Worm (Caenorhabditis elegans): Measurements from ENCODE around the gene gphr-1.

The gphr-1 gene

DNA sequence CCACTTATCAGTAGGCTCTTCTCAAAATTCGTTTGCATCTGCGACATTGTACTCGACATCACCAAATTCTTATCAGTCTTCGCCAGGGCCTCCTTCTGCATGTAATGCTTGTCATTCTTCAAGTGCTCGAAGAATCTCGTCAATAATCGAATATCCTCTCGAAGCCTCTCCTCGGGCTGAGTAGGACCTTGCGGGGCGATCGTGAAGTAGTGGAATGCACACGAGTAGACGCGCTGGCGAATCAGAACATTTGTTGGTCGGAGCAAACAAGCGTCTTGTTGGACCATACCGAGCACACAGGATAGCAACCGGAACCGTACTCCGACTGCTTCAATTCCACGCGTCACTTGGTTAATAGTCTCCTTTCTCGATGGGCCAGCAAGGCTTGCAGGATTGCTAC, 41.6 kb downstream of the gphr-1 start:
- no peak for TF ChIP-seq flt-1 (GFP tag; IDR thresholded peaks at IDR 0.05)
- no peak for TF ChIP-seq ref-1 (GFP tag; conservative IDR thresholded peaks at IDR 0.05)
- no peak for TF ChIP-seq tab-1 (GFP tag; IDR thresholded peaks at IDR 0.05)
- TF ChIP-seq cog-1 (tag; optimal IDR thresholded peaks at IDR 0.05): no peak
- no peak for TF ChIP-seq T22C8.4 (GFP tag; IDR thresholded peaks at IDR 0.05)
- TF ChIP-seq ztf-29 (GFP tag; IDR thresholded peaks at IDR 0.05): no peak
- no peak for TF ChIP-seq klf-2 (GFP tag; conservative IDR thresholded peaks at IDR 0.05)
- no peak for TF ChIP-seq ztf-23 (GFP tag; IDR thresholded peaks at IDR 0.05)
- TF ChIP-seq med-1 (GFP tag; optimal IDR thresholded peaks at IDR 0.05; ENCODE audit: insufficient read depth): no peak

DNA sequence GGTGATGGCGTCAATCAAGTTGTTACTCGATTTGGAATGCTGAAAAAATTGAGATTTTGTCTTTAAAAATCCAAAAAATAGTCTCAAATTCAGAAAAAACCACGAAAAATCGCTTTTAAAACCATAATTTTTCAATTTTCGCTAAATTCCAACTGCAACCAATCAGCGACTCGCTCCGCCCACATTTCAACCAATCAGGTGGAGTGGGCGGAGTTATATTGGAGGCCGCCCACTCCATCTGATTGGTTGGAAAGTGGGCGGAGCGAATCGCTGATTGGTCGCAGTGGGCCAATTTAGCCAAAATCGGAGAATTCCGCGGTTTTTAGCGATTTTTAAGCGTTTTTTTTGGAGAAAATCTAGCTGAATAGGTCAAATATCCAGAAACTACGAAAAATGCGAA, 51.0 kb downstream of the gphr-1 start:
- TF ChIP-seq cog-1 (tag; optimal IDR thresholded peaks at IDR 0.05) (no peak), flt-1 (GFP tag; IDR thresholded peaks at IDR 0.05) (no peak), ref-1 (GFP tag; conservative IDR thresholded peaks at IDR 0.05) (no peak), ztf-23 (GFP tag; IDR thresholded peaks at IDR 0.05) (no peak), med-1 (GFP tag; optimal IDR thresholded peaks at IDR 0.05; ENCODE audit: insufficient read depth) (no peak), klf-2 (GFP tag; conservative IDR thresholded peaks at IDR 0.05) (no peak), tab-1 (GFP tag; IDR thresholded peaks at IDR 0.05) (no peak), ztf-29 (GFP tag; IDR thresholded peaks at IDR 0.05) (no peak), T22C8.4 (GFP tag; IDR thresholded peaks at IDR 0.05) (no peak)

DNA sequence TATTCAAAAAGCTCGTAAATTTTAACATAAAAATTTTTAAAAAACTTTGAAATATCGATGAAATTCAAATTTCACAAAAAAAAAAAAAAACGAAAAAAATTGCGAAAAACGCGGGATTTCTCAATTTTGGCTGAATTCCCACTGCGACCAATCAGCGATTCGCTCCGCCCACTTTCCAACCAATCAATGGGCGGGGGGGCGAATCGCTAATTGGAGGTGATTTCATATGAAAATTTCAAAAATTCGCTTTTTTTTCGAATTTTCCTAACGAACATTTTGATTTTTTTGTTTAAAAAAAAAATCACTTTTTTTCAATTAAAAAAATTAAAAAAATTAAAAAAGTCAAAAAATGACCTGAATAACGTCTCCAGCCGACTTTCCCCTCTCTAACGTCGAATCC, 51.5 kb downstream of the gphr-1 start:
- no peak for TF ChIP-seq med-1 (GFP tag; optimal IDR thresholded peaks at IDR 0.05; ENCODE audit: insufficient read depth)
- TF ChIP-seq cog-1 (tag; optimal IDR thresholded peaks at IDR 0.05): no peak
- no peak for TF ChIP-seq flt-1 (GFP tag; IDR thresholded peaks at IDR 0.05)
- no peak for TF ChIP-seq ztf-23 (GFP tag; IDR thresholded peaks at IDR 0.05)
- TF ChIP-seq T22C8.4 (GFP tag; IDR thresholded peaks at IDR 0.05): no peak
- TF ChIP-seq ref-1 (GFP tag; conservative IDR thresholded peaks at IDR 0.05): no peak
- TF ChIP-seq ztf-29 (GFP tag; IDR thresholded peaks at IDR 0.05): no peak
- TF ChIP-seq klf-2 (GFP tag; conservative IDR thresholded peaks at IDR 0.05): no peak
- TF ChIP-seq tab-1 (GFP tag; IDR thresholded peaks at IDR 0.05): no peak
